Fruit fly (Drosophila melanogaster): ENCODE data around the gene Wdr24.

Gene Wdr24

DNA sequence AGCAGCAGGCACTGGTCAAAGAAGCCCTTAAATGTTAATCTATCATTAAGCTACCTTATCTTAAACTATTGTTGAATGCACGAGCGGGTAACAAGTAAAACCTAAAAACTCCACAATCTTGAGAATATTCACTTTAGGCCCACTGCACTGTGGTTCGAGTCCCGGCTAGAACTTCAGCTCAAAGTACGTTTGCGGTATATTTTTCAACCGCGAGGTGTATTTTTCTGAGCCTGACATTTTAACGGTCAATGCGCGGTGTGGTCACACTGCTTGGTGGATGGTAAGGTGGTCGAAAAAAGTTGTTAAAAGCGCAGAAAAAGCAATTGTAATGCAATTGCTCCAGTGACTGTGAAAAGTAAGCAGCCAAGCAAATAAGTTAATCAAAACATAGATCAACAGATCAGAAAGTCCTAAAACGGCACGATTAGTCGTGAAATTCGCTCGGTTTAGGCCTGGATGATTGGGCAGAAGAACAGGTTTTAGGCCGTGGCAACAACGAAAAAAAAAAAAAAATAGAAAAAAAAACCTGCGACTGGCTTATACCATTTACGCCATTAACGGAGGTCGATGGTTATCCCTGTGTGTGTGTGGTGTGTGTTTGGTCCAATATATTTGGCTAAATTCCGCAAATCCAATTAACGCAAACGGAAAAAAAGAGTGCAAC is 19.2 kb downstream of the Wdr24 start, which contains the start of gene Kul (continued):
- TF ChIP-seq cad (GFP tag; optimal IDR thresholded peaks at IDR 0.05) (no peak), HLH54F (GFP tag; optimal IDR thresholded peaks at IDR 0.05) (no peak), Nf-YA (GFP tag; IDR thresholded peaks at IDR 0.05) (no peak), Taf1 (GFP tag; IDR thresholded peaks at IDR 0.05) (no peak), Oli (tag; optimal IDR thresholded peaks at IDR 0.05) (no peak), psq (GFP tag; optimal IDR thresholded peaks at IDR 0.05) (no peak), fd102C (GFP tag; optimal IDR thresholded peaks at IDR 0.05) (no peak), NFAT (GFP tag; IDR thresholded peaks at IDR 0.05) (peak; percentile 23; the same call in 1 of the 2 replicates), CG1233 (GFP tag; optimal IDR thresholded peaks at IDR 0.05) (peak; percentile 11), run (tag; optimal IDR thresholded peaks at IDR 0.05) (no peak), Hr3 (GFP tag; optimal IDR thresholded peaks at IDR 0.05) (no peak), CG34376 (GFP tag; optimal IDR thresholded peaks at IDR 0.05) (no peak), Sin3A (optimal IDR thresholded peaks at IDR 0.05) (peak; percentile 52), Hand (GFP tag; optimal IDR thresholded peaks at IDR 0.05) (no peak), Meics (GFP tag; optimal IDR thresholded peaks at IDR 0.05) (no peak), CG12104 (GFP tag; optimal IDR thresholded peaks at IDR 0.05) (no peak), CG9609 (GFP tag; optimal IDR thresholded peaks at IDR 0.05) (peak; percentile 20), CG10321 (GFP tag; IDR thresholded peaks at IDR 0.05) (0 out of 2 replicates have a peak, but pooled peaks have one; percentile 16), scrt (GFP tag; optimal IDR thresholded peaks at IDR 0.05) (no peak), crol (GFP tag; IDR thresholded peaks at IDR 0.05) (no peak), Sry-δ (GFP tag; optimal IDR thresholded peaks at IDR 0.05) (peak; percentile 40), CG17328 (GFP tag; IDR thresholded peaks at IDR 0.05) (no peak), CG8388 (GFP tag; optimal IDR thresholded peaks at IDR 0.05) (no peak), CG13287 (GFP tag; IDR thresholded peaks at IDR 0.05; ENCODE audit: partially characterized antibody) (peak; percentile 20; the same call in 1 of the 2 replicates), pho (GFP tag; optimal IDR thresholded peaks at IDR 0.05) (no peak), sc (optimal IDR thresholded peaks at IDR 0.05) (no peak), sc (GFP tag; optimal IDR thresholded peaks at IDR 0.05) (no peak), tgo (GFP tag; IDR thresholded peaks at IDR 0.05) (no peak), CG15269 (tag; optimal IDR thresholded peaks at IDR 0.05) (no peak), CG8281 (tag; optimal IDR thresholded peaks at IDR 0.05) (no peak), sens (GFP tag) (no peak), CG9437 (GFP tag; optimal IDR thresholded peaks at IDR 0.05) (no peak), CG10979 (tag; optimal IDR thresholded peaks at IDR 0.05) (no peak), D19A (tag; optimal IDR thresholded peaks at IDR 0.05) (no peak), Hr39 (optimal IDR thresholded peaks at IDR 0.05) (no peak), CG4404 (GFP tag; IDR thresholded peaks at IDR 0.05) (no peak), tna (GFP tag; IDR thresholded peaks at IDR 0.05; ENCODE audit: partially characterized antibody) (no peak), D (optimal IDR thresholded peaks at IDR 0.05) (no peak), D (GFP tag; optimal IDR thresholded peaks at IDR 0.05) (no peak), chinmo (GFP tag; IDR thresholded peaks at IDR 0.05; ENCODE audit: partially characterized antibody) (no peak), CG4820 (GFP tag; optimal IDR thresholded peaks at IDR 0.05) (no peak), CG14965 (GFP tag; optimal IDR thresholded peaks at IDR 0.05; ENCODE audit: borderline replicate concordance) (no peak), ssp (GFP tag; IDR thresholded peaks at IDR 0.05) (no peak), Kr (GFP tag; optimal IDR thresholded peaks at IDR 0.05) (no peak), esg (GFP tag; conservative IDR thresholded peaks at IDR 0.05) (no peak), HLH4C (GFP tag; IDR thresholded peaks at IDR 0.05; ENCODE audit: partially characterized antibody) (no peak), Optix (GFP tag; IDR thresholded peaks at IDR 0.05) (no peak), CG7357 (GFP tag; IDR thresholded peaks at IDR 0.05) (no peak), rib (GFP tag; IDR thresholded peaks at IDR 0.05) (no peak), CG5953 (GFP tag; IDR thresholded peaks at IDR 0.05) (no peak), CG2678 (tag; optimal IDR thresholded peaks at IDR 0.05) (no peak), CG14441 (GFP tag; IDR thresholded peaks at IDR 0.05) (no peak)
